Fruit fly (Drosophila melanogaster): Measurements from ENCODE around the gene CG17746.

CG17746 gene

dm6 chr3L:3197464-3197863 is 41.9 kb downstream of the CG17746 start, which contains the start of gene CG14966 (continued):
- TF ChIP-seq ssp (GFP tag; IDR thresholded peaks at IDR 0.05): no peak
- no peak for TF ChIP-seq CG2202 (tag; optimal IDR thresholded peaks at IDR 0.05)
- no peak for TF ChIP-seq Lim3 (GFP tag; IDR thresholded peaks at IDR 0.05)
- TF ChIP-seq Doc3 (GFP tag; IDR thresholded peaks at IDR 0.05; ENCODE audit: partially characterized antibody): peak; percentile 89
- TF ChIP-seq Dll (GFP tag; IDR thresholded peaks at IDR 0.05; ENCODE audit: partially characterized antibody): peak; percentile 91
- TF ChIP-seq GATAe (GFP tag; conservative IDR thresholded peaks at IDR 0.05): no peak
- TF ChIP-seq CG10274 (GFP tag; optimal IDR thresholded peaks at IDR 0.05): no peak
- TF ChIP-seq CG13287 (GFP tag; IDR thresholded peaks at IDR 0.05; ENCODE audit: partially characterized antibody): peak; percentile 96
- TF ChIP-seq pum (GFP tag; optimal IDR thresholded peaks at IDR 0.05): peak; percentile 38
- TF ChIP-seq phol (tag; optimal IDR thresholded peaks at IDR 0.05): peak; percentile 35
- no peak for TF ChIP-seq Poxn (GFP tag; IDR thresholded peaks at IDR 0.05)
- TF ChIP-seq CG9817 (tag; optimal IDR thresholded peaks at IDR 0.05): peak; percentile 6
- TF ChIP-seq CG11085 (GFP tag; IDR thresholded peaks at IDR 0.05): no peak
- peak; percentile 43 for TF ChIP-seq CG2116 (GFP tag; optimal IDR thresholded peaks at IDR 0.05)
- peak; percentile 52; the same call in 1 of the 2 replicates for TF ChIP-seq E2f2 (GFP tag; IDR thresholded peaks at IDR 0.05)
- peak; percentile 63; the same call in 1 of the 2 replicates for TF ChIP-seq slbo (GFP tag; IDR thresholded peaks at IDR 0.05)
- no peak for TF ChIP-seq ATbp (GFP tag; optimal IDR thresholded peaks at IDR 0.05)
- TF ChIP-seq Dp (GFP tag; optimal IDR thresholded peaks at IDR 0.05): peak; percentile 42
- no peak for TF ChIP-seq sqz (GFP tag; optimal IDR thresholded peaks at IDR 0.05)
- TF ChIP-seq Kr (GFP tag; optimal IDR thresholded peaks at IDR 0.05): no peak
- TF ChIP-seq CG34422 (GFP tag; IDR thresholded peaks at IDR 0.05): peak; percentile 87; the same call in 2 of the 3 replicates
- TF ChIP-seq Hr3 (GFP tag; optimal IDR thresholded peaks at IDR 0.05): no peak
- peak; percentile 62 for TF ChIP-seq MESR4 (GFP tag; optimal IDR thresholded peaks at IDR 0.05)
- TF ChIP-seq CG12659 (GFP tag; optimal IDR thresholded peaks at IDR 0.05): peak; percentile 62
- peak; percentile 66 for TF ChIP-seq CG2120 (GFP tag; optimal IDR thresholded peaks at IDR 0.05)
- TF ChIP-seq sug (tag; optimal IDR thresholded peaks at IDR 0.05): peak; percentile 50
- peak; percentile 27 for TF ChIP-seq Ets65A (GFP tag)
- TF ChIP-seq ara (GFP tag; IDR thresholded peaks at IDR 0.05): no peak
- TF ChIP-seq tna (GFP tag; IDR thresholded peaks at IDR 0.05; ENCODE audit: partially characterized antibody): peak; percentile 51; the same call in 1 of the 2 replicates
- TF ChIP-seq CG8478 (optimal IDR thresholded peaks at IDR 0.05): no peak
- TF ChIP-seq odd (GFP tag; optimal IDR thresholded peaks at IDR 0.05): no peak
- peak; percentile 19 for TF ChIP-seq ind (GFP tag; optimal IDR thresholded peaks at IDR 0.05)
- TF ChIP-seq CG13123 (GFP tag; optimal IDR thresholded peaks at IDR 0.05): no peak
- no peak; the same call in 1 of the 2 replicates for TF ChIP-seq NFAT (GFP tag; IDR thresholded peaks at IDR 0.05)
- no peak for TF ChIP-seq Fer3 (tag; optimal IDR thresholded peaks at IDR 0.05)
- no peak for TF ChIP-seq tap (tag; optimal IDR thresholded peaks at IDR 0.05)
- TF ChIP-seq bab2 (GFP tag; optimal IDR thresholded peaks at IDR 0.05): peak; percentile 10
- peak; percentile 17 for TF ChIP-seq az2 (GFP tag; optimal IDR thresholded peaks at IDR 0.05)
- no peak for TF ChIP-seq org-1 (GFP tag; optimal IDR thresholded peaks at IDR 0.05)
- TF ChIP-seq oc (tag; optimal IDR thresholded peaks at IDR 0.05): no peak
- no peak for TF ChIP-seq z (GFP tag; IDR thresholded peaks at IDR 0.05)
- peak; percentile 78; the same call in 2 of the 3 replicates for TF ChIP-seq mld (GFP tag; IDR thresholded peaks at IDR 0.05; ENCODE audit: partially characterized antibody)
- TF ChIP-seq Six4 (GFP tag; optimal IDR thresholded peaks at IDR 0.05): no peak
- peak; percentile 53; the same call in 1 of the 4 replicates for TF ChIP-seq chinmo (GFP tag; IDR thresholded peaks at IDR 0.05; ENCODE audit: partially characterized antibody)
- TF ChIP-seq pan (optimal IDR thresholded peaks at IDR 0.05): no peak
- no peak for TF ChIP-seq pan (GFP tag; optimal IDR thresholded peaks at IDR 0.05 in 1 of 2, IDR thresholded peaks at IDR 0.05 in 1 of 2)
- peak; percentile 68 for TF ChIP-seq CG10267 (tag; optimal IDR thresholded peaks at IDR 0.05)
- TF ChIP-seq Nf-YC (tag; optimal IDR thresholded peaks at IDR 0.05): peak; percentile 64
- TF ChIP-seq CG11247 (GFP tag; IDR thresholded peaks at IDR 0.05): no peak
- no peak for TF ChIP-seq CG10654 (GFP tag; optimal IDR thresholded peaks at IDR 0.05)
- no peak for TF ChIP-seq CG31365 (tag; optimal IDR thresholded peaks at IDR 0.05)
- TF ChIP-seq NfI (GFP tag; optimal IDR thresholded peaks at IDR 0.05): no peak

Measured in whole organism, embryonic.